Fruit fly (Drosophila melanogaster) whole organism, wandering third instar larva: ENCODE measurements around the gene Scox.

Source experiments
- CG32264 ChIP-seq: fragments of 200-800 bp; sonication (Bioruptor generic); optimal IDR thresholded peaks from 2 replicates; lab custom pipeline; 2016; ENCODE audit warnings: missing biosample characterization, missing genetic modification characterization
- CG9705 ChIP-seq: fragments of 200-800 bp; sonication (Bioruptor generic); optimal IDR thresholded peaks from 2 replicates; lab custom pipeline; 2018; ENCODE audit warnings: missing biosample characterization, mild to moderate bottlenecking, missing genetic modification characterization
- CrebA ChIP-seq: fragments of 200-800 bp; sonication (Bioruptor generic); optimal IDR thresholded peaks from 2 replicates; lab custom pipeline; 2016; ENCODE audit warnings: missing biosample characterization, mild to moderate bottlenecking, missing genetic modification characterization, borderline replicate concordance
- GATAd ChIP-seq: sonication (Bioruptor generic); optimal IDR thresholded peaks from 2 replicates; lab custom pipeline; 2016; ENCODE audit warnings: missing biosample characterization, missing genetic modification characterization
- Hnf4 ChIP-seq: fragments of 200-800 bp; sonication (Bioruptor generic); optimal IDR thresholded peaks from 2 replicates; lab custom pipeline; 2016; ENCODE audit warnings: missing biosample characterization, mild to moderate bottlenecking, missing genetic modification characterization
- Hr83 ChIP-seq: fragments of 200-300 bp; sonication (Bioruptor generic); optimal IDR thresholded peaks from 2 replicates; lab custom pipeline; 2016; ENCODE audit warnings: missing biosample characterization, mild to moderate bottlenecking, missing genetic modification characterization, moderate library complexity; ENCODE audit not compliant: poor library complexity, severe bottlenecking
- Myc ChIP-seq: fragments of >200 bp; optimal IDR thresholded peaks from 2 replicates; lab custom pipeline; 2017
- brk ChIP-seq: fragments of 200-800 bp; sonication (Bioruptor generic); optimal IDR thresholded peaks from 2 replicates; lab custom pipeline; 2016; ENCODE audit warnings: missing biosample characterization, mild to moderate bottlenecking, missing genetic modification characterization
- dl ChIP-seq, 2 experiments: fragments of 175-275, 200-275 bp in 1 of 2; fragments of 200-275 bp in 1 of 2; sonication (Bioruptor generic); optimal IDR thresholded peaks; lab custom pipeline; 2018; ENCODE audit warnings: mild to moderate bottlenecking in 2 of 2, missing biosample characterization in 2 of 2, missing genetic modification characterization in 2 of 2, moderate library complexity in 2 of 2; ENCODE audit not compliant: partially characterized antibody in 2 of 2, insufficient read depth in 1 of 2
- foxo ChIP-seq, 2 experiments: fragments of 200-800 bp; sonication (Bioruptor generic); optimal IDR thresholded peaks; 2 replicates in 1 of 2; 3 replicates in 1 of 2; lab custom pipeline; 2016 to 2017; ENCODE audit warnings: missing biosample characterization in 2 of 2, missing genetic modification characterization in 2 of 2
- psq ChIP-seq: fragments of 200-800 bp; sonication (Bioruptor generic); optimal IDR thresholded peaks from 3 replicates; lab custom pipeline; 2017; ENCODE audit warnings: missing biosample characterization, mild to moderate bottlenecking, missing genetic modification characterization, moderate library complexity
- sv ChIP-seq: fragments of 200-800 bp; sonication (Bioruptor generic); optimal IDR thresholded peaks from 3 replicates; lab custom pipeline; 2016; ENCODE audit warnings: missing biosample characterization, missing genetic modification characterization

DNA sequence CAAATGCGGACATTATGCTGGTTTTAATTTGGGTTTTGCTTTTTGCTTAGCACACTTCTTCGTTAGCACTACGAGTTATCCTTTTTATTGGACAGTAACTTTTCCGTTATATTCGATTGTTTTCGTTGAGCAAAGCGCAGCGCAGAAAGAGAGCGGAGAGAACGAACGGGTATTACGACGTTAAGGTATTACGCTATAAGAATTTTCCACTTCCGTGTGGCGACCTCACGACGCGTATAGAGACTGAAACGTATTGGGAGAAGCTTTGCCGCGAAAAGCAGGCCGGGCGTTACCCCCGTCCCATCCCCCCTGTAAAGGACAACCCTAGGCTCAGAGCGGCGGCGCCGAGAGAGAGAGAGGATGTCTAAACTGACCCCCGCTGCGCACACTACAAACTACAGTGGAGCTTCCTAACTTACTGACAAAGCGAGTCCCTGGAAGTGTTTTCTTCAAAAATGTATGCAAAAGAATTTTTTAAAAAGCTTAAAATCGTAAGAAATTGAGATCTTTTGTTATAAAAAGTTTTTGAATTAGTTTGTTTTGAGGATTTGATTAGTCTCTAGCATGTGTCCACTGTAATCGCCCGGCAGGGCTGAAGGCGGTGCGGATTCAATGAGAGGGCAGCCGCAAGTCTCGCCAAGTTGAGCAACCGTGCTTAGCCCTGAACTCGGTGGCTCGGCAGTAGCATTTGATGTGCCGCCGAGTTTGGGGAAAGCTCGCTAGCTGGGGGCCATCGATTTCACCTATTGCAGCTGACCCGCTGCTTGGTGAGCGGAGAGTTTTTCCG lies 36.1 kb upstream of the Scox start:
- TF ChIP-seq dl (GFP tag; optimal IDR thresholded peaks at IDR 0.05; lab: Kevin White, UChicago; ENCODE audit: insufficient read depth in 1 of 2, partially characterized antibody in 2 of 2): no peak
- peak; percentile 83 for TF ChIP-seq psq
- TF ChIP-seq Hnf4 (GFP tag; lab: Kevin White, UChicago): peak; percentile 92
- no peak for TF ChIP-seq Myc (lab: Kevin White, UChicago)
- TF ChIP-seq brk (GFP tag; lab: Kevin White, UChicago): peak; percentile 77
- TF ChIP-seq sv: peak; percentile 92
- TF ChIP-seq foxo (GFP tag; optimal IDR thresholded peaks at IDR 0.05; lab: Kevin White, UChicago): peak; percentile 59 to 95
- TF ChIP-seq CG9705 (GFP tag; lab: Kevin White, UChicago): peak; percentile 64
- no peak for TF ChIP-seq Hr83 (GFP tag; lab: Kevin White, UChicago)
- peak; percentile 5 for TF ChIP-seq GATAd
- TF ChIP-seq CrebA: no peak
- peak; percentile 83 for TF ChIP-seq CG32264 (GFP tag; lab: Kevin White, UChicago)
